Worm (Caenorhabditis elegans) whole organism, young adult: ENCODE results near the gene F18E9.4.

ENCODE experiments used
- Y67H2A.10 ChIP-seq: fragments of 200-800 bp; sonication (Bioruptor generic); conservative IDR thresholded peaks from 2 replicates; pipeline ENCODE4 v1.3.6; 2022; ENCODE audit warnings: missing genetic modification reagents, missing genetic modification characterization, missing compliant biosample characterization
- efl-1 ChIP-seq: fragments of 150-350 bp; optimal IDR thresholded peaks from 2 replicates; lab custom pipeline; 2014; ENCODE audit warnings: missing biosample characterization, missing genetic modification reagents, missing genetic modification characterization
- nhr-80 ChIP-seq: sonication (generic microtip); optimal IDR thresholded peaks from 2 replicates; lab custom pipeline; 2016; ENCODE audit warnings: missing genetic modification characterization, missing compliant biosample characterization
- pbrm-1 ChIP-seq: fragments of 200-800 bp; sonication (Bioruptor generic); IDR thresholded peaks from 2 replicates; pipeline ENCODE4 v1.3.6; 2022; ENCODE audit warnings: missing genetic modification reagents, missing genetic modification characterization, missing compliant biosample characterization
- ztf-25 ChIP-seq: fragments of 200-800 bp; sonication (Bioruptor generic); IDR thresholded peaks from 2 replicates; pipeline ENCODE4 v1.3.6; 2022; ENCODE audit warnings: missing genetic modification reagents, missing genetic modification characterization, missing compliant biosample characterization

DNA sequence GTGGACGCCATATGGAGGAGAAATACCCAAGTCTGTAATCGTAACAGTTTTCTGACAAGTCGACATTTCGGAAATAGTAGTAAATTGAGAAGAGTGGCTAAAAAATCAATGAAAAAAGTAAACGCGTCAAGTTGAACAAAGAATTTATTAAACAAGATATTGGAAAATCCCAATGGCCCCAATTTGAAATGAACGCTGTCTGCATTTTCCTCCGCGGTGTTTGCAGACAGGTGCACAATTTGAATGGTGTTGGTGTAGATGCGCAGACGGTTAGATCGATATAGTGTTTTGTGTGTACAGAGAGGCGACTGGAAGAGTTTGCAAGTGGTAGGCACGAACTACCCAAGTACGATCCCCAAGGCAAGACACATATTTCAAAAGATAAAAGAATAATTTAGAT, 24.7 kb downstream of the F18E9.4 start, which contains the start of the genes H35N09.2 and H35N09.1:
- TF ChIP-seq pbrm-1 (GFP tag; lab: Robert Waterston, UW) (no peak), Y67H2A.10 (GFP tag; lab: Robert Waterston, UW) (no peak), efl-1 (no peak), ztf-25 (GFP tag; lab: Robert Waterston, UW) (no peak), nhr-80 (tag; lab: Kevin White, UChicago) (peak; percentile 32)
